Worm (Caenorhabditis elegans): ENCODE data around the gene Y53F4B.24.
"Not testable (repeated sequence)": the region's sequence is repeated elsewhere in the genome, so short reads cannot be mapped to it uniquely, and the experiment has no call there.

The Y53F4B.24 gene

ce11 chrII:15173174-15173573 lies 38.9 kb upstream of the Y53F4B.24 start:
- TF ChIP-seq unc-120 (tag; optimal IDR thresholded peaks at IDR 0.05; ENCODE audit: poor library complexity, severe bottlenecking) = peak; percentile 13
- TF ChIP-seq lin-13 (tag; optimal IDR thresholded peaks at IDR 0.05) = no peak
- TF ChIP-seq pha-4 (tag; optimal IDR thresholded peaks at IDR 0.05) = peak; percentile 23

- not testable (repeated sequence) for TF ChIP-seq sem-2 (GFP tag; optimal IDR thresholded peaks at IDR 0.05); elt-3 (tag; optimal IDR thresholded peaks at IDR 0.05); snpc-4 (tag; optimal IDR thresholded peaks at IDR 0.05)
Measured at ce11 chrII:15171816-15172215, 37.6 kb upstream of the Y53F4B.24 start, which contains the start of gene gst-39. gst-39 (minus strand) TSS chrII:15171916.

ce11 chrII:15169811-15170282 lies 35.6 kb upstream of the Y53F4B.24 start, which contains the start of gene gst-29:
gst-29 (minus strand) TSS chrII:15169861.
- TF ChIP-seq mls-2 (tag; optimal IDR thresholded peaks at IDR 0.05) = no peak
- TF ChIP-seq lin-32 (GFP tag; optimal IDR thresholded peaks at IDR 0.05) = no peak

ce11 chrII:15167340-15167739 lies 33.1 kb upstream of the Y53F4B.24 start, which contains the start of gene gst-28:
gst-28 (minus strand) TSS chrII:15167577.
- TF ChIP-seq snpc-4 (tag; optimal IDR thresholded peaks at IDR 0.05) (no peak), cnd-1 (tag; optimal IDR thresholded peaks at IDR 0.05) (no peak), elt-3 (tag; optimal IDR thresholded peaks at IDR 0.05) (no peak), flh-1 (GFP tag; optimal IDR thresholded peaks at IDR 0.05) (no peak), unc-120 (tag; optimal IDR thresholded peaks at IDR 0.05; ENCODE audit: poor library complexity, severe bottlenecking) (no peak), ceh-39 (tag; optimal IDR thresholded peaks at IDR 0.05) (no peak), nhr-2 (tag; optimal IDR thresholded peaks at IDR 0.05) (no peak), sptf-1 (tag; optimal IDR thresholded peaks at IDR 0.05) (no peak), hlh-1 (tag; optimal IDR thresholded peaks at IDR 0.05) (no peak), ztf-11 (tag; optimal IDR thresholded peaks at IDR 0.05) (no peak), lin-32 (GFP tag; optimal IDR thresholded peaks at IDR 0.05) (no peak), ceh-83 (GFP tag; optimal IDR thresholded peaks at IDR 0.05) (no peak), unc-39 (tag; optimal IDR thresholded peaks at IDR 0.05) (no peak), mab-5 (tag; optimal IDR thresholded peaks at IDR 0.05) (no peak), zip-8 (tag; optimal IDR thresholded peaks at IDR 0.05) (no peak), nhr-237 (tag; optimal IDR thresholded peaks at IDR 0.05) (no peak)

ce11 chrII:15165681-15166235 lies 31.5 kb upstream of the Y53F4B.24 start, which contains the start of gene gst-27:
gst-27 (minus strand) TSS chrII:15165731.
- peak; percentile 90 for TF ChIP-seq drap-1 (GFP tag; optimal IDR thresholded peaks at IDR 0.05)
- peak; percentile 36 for TF ChIP-seq elt-1 (tag; optimal IDR thresholded peaks at IDR 0.05; ENCODE audit: borderline replicate concordance, insufficient read depth)
- peak; percentile 44 for TF ChIP-seq hlh-1 (tag; optimal IDR thresholded peaks at IDR 0.05)
- TF ChIP-seq nhr-12 (tag; optimal IDR thresholded peaks at IDR 0.05) = peak; percentile 22
- no peak for TF ChIP-seq ztf-11 (tag; optimal IDR thresholded peaks at IDR 0.05)
- peak; percentile 51 for TF ChIP-seq mep-1 (tag; optimal IDR thresholded peaks at IDR 0.05)
- TF ChIP-seq unc-62 (GFP tag; optimal IDR thresholded peaks at IDR 0.05) = peak; percentile 42
- no peak for TF ChIP-seq snpc-4 (tag; optimal IDR thresholded peaks at IDR 0.05)
- peak; percentile 76 for TF ChIP-seq flh-1 (GFP tag; optimal IDR thresholded peaks at IDR 0.05)
- TF ChIP-seq M03D4.4 (tag; optimal IDR thresholded peaks at IDR 0.05) = peak; percentile 92
- TF ChIP-seq mls-2 (tag; optimal IDR thresholded peaks at IDR 0.05) = peak; percentile 92
- TF ChIP-seq pha-4 (tag; optimal IDR thresholded peaks at IDR 0.05) = peak; percentile 49
- peak; percentile 79 for TF ChIP-seq ceh-43 (GFP tag; optimal IDR thresholded peaks at IDR 0.05)
- TF ChIP-seq blmp-1 (tag; optimal IDR thresholded peaks at IDR 0.05) = no peak
- peak; percentile 90 for TF ChIP-seq lin-32 (GFP tag; optimal IDR thresholded peaks at IDR 0.05)
- TF ChIP-seq ces-1 (GFP tag; optimal IDR thresholded peaks at IDR 0.05) = no peak
- peak; percentile 87 for TF ChIP-seq ceh-83 (GFP tag; optimal IDR thresholded peaks at IDR 0.05)
- TF ChIP-seq elt-3 (tag; optimal IDR thresholded peaks at IDR 0.05) = no peak
- TF ChIP-seq nhr-237 (tag; optimal IDR thresholded peaks at IDR 0.05) = no peak
- TF ChIP-seq nhr-2 (tag; optimal IDR thresholded peaks at IDR 0.05) = no peak
- TF ChIP-seq ham-2 (GFP tag; optimal IDR thresholded peaks at IDR 0.05) = peak; percentile 67
- peak; percentile 65 for TF ChIP-seq unc-120 (tag; optimal IDR thresholded peaks at IDR 0.05; ENCODE audit: poor library complexity, severe bottlenecking)
- no peak for TF ChIP-seq nhr-76 (tag; optimal IDR thresholded peaks at IDR 0.05)
- TF ChIP-seq lin-13 (tag; optimal IDR thresholded peaks at IDR 0.05) = peak; percentile 69
- peak; percentile 85 for TF ChIP-seq tbx-8 (GFP tag; optimal IDR thresholded peaks at IDR 0.05)
- peak; percentile 93 for TF ChIP-seq sptf-1 (tag; optimal IDR thresholded peaks at IDR 0.05)
- no peak for TF ChIP-seq mab-5 (tag; optimal IDR thresholded peaks at IDR 0.05)
- peak; percentile 22 for TF ChIP-seq lsy-2 (tag; optimal IDR thresholded peaks at IDR 0.05)
- peak; percentile 72 for TF ChIP-seq bed-3 (GFP tag; optimal IDR thresholded peaks at IDR 0.05)
- TF ChIP-seq unc-39 (tag; optimal IDR thresholded peaks at IDR 0.05) = no peak
- TF ChIP-seq cnd-1 (tag; optimal IDR thresholded peaks at IDR 0.05) = peak; percentile 92
- TF ChIP-seq zip-8 (tag; optimal IDR thresholded peaks at IDR 0.05) = no peak
- TF ChIP-seq sem-2 (GFP tag; optimal IDR thresholded peaks at IDR 0.05) = peak; percentile 79
- TF ChIP-seq ceh-39 (tag; optimal IDR thresholded peaks at IDR 0.05) = no peak
- TF ChIP-seq nhr-28 (tag; optimal IDR thresholded peaks at IDR 0.05) = peak; percentile 33
